Fruit fly (Drosophila melanogaster) whole organism, embryonic: ENCODE results near the gene CG43680.

Source experiments
- Aef1 ChIP-seq: fragments of 200-800 bp; sonication (Bioruptor generic); IDR thresholded peaks from 3 replicates; pipeline ENCODE4 v1.3.6; 2022; ENCODE audit warnings: missing biosample characterization, missing genetic modification characterization
- BEAF-32 ChIP-seq: fragments of 200-800 bp; sonication (Bioruptor generic); optimal IDR thresholded peaks from 3 replicates; lab custom pipeline; 2017; ENCODE audit warnings: missing biosample characterization, missing genetic modification characterization, mild to moderate bottlenecking, moderate library complexity, missing genetic modification reagents
- CG10366 ChIP-seq: fragments of 200-800 bp; sonication (Bioruptor generic); IDR thresholded peaks from 2 replicates; pipeline ENCODE4 v1.3.6; 2022; ENCODE audit warnings: missing biosample characterization, missing genetic modification characterization
- CG10431 ChIP-seq: fragments of 200-800 bp; sonication (Bioruptor generic); optimal IDR thresholded peaks from 3 replicates; lab custom pipeline; 2018; ENCODE audit warnings: missing biosample characterization, mild to moderate bottlenecking, missing genetic modification characterization
- CG10959 ChIP-seq: fragments of 200-800 bp; sonication (Bioruptor generic); IDR thresholded peaks from 2 replicates; pipeline ENCODE4 v1.3.6; 2022; ENCODE audit warnings: missing biosample characterization, missing genetic modification characterization
- CG12769 ChIP-seq: fragments of 200-800 bp; sonication (Bioruptor generic); optimal IDR thresholded peaks from 2 replicates; lab custom pipeline; 2019; ENCODE audit warnings: missing biosample characterization, mild to moderate bottlenecking, missing genetic modification characterization, moderate library complexity
- CG13624 ChIP-seq: fragments of 200-800 bp; sonication (Bioruptor generic); optimal IDR thresholded peaks from 2 replicates; lab custom pipeline; 2016; ENCODE audit warnings: missing biosample characterization, missing genetic modification characterization
- CG14667 ChIP-seq: fragments of 200-800 bp; sonication (Bioruptor generic); IDR thresholded peaks from 2 replicates; pipeline ENCODE4 v1.3.6; 2022; ENCODE audit warnings: missing biosample characterization, missing genetic modification characterization
- CG15601 ChIP-seq: fragments of 200-800 bp; sonication (Bioruptor generic); optimal IDR thresholded peaks from 3 replicates; lab custom pipeline; 2019; ENCODE audit warnings: missing biosample characterization, mild to moderate bottlenecking, missing genetic modification characterization, moderate library complexity
- CG1832 ChIP-seq: fragments of 200-800 bp; sonication (Bioruptor generic); optimal IDR thresholded peaks from 2 replicates; lab custom pipeline; 2017; ENCODE audit warnings: missing biosample characterization, mild to moderate bottlenecking, missing genetic modification characterization, inconsistent platforms
- CG2199 ChIP-seq: fragments of 200-800 bp; sonication (Bioruptor generic); IDR thresholded peaks from 3 replicates; pipeline ENCODE4 v1.3.6; 2022; ENCODE audit warnings: missing biosample characterization, missing genetic modification characterization
- CG3726 ChIP-seq: fragments of 200-800 bp; sonication (Bioruptor generic); IDR thresholded peaks from 3 replicates; pipeline ENCODE4, ENCODE4 v1.3.6; 2022; ENCODE audit warnings: missing biosample characterization, missing genetic modification characterization
- CG4854 ChIP-seq: fragments of 200-800 bp; sonication (Bioruptor generic); optimal IDR thresholded peaks from 2 replicates; lab custom pipeline; 2016; ENCODE audit warnings: missing biosample characterization, missing genetic modification characterization, inconsistent platforms
- CG7271 ChIP-seq: fragments of 200-800 bp; sonication (Bioruptor generic); optimal IDR thresholded peaks from 2 replicates; lab custom pipeline; 2018; ENCODE audit warnings: missing biosample characterization, mild to moderate bottlenecking, missing genetic modification characterization, moderate library complexity
- CG8944 ChIP-seq: fragments of 200-800 bp; sonication (Bioruptor generic); optimal IDR thresholded peaks from 3 replicates; lab custom pipeline; 2016; ENCODE audit warnings: missing biosample characterization, missing genetic modification characterization
- CHES-1-like ChIP-seq: fragments of 200-800 bp; sonication (Bioruptor generic); optimal IDR thresholded peaks from 2 replicates; lab custom pipeline; 2016; ENCODE audit warnings: missing biosample characterization, missing genetic modification characterization
- CkIIα-i1 ChIP-seq: fragments of 200-800 bp; sonication (Bioruptor generic); IDR thresholded peaks from 2 replicates; pipeline ENCODE4 v1.3.6; 2022; ENCODE audit warnings: missing biosample characterization, missing genetic modification characterization
- H15 ChIP-seq: fragments of 200-800 bp; sonication (Bioruptor generic); IDR thresholded peaks from 3 replicates; pipeline ENCODE4 v1.3.6; 2022; ENCODE audit warnings: missing biosample characterization, missing genetic modification characterization
- H2.0 ChIP-seq: fragments of 200-800 bp; sonication (Bioruptor generic); IDR thresholded peaks from 2 replicates; pipeline ENCODE4 v1.3.6; 2022; ENCODE audit warnings: missing biosample characterization, missing genetic modification characterization
- HmgZ ChIP-seq: fragments of 200-800 bp; sonication (Bioruptor generic); optimal IDR thresholded peaks from 2 replicates; lab custom pipeline; 2018; ENCODE audit warnings: missing biosample characterization, mild to moderate bottlenecking, missing genetic modification characterization
- Kr ChIP-seq: fragments of 200-800 bp; sonication (Bioruptor generic); optimal IDR thresholded peaks from 2 replicates; lab custom pipeline; 2017; ENCODE audit warnings: missing biosample characterization, mild to moderate bottlenecking, missing genetic modification characterization
- NK7.1 ChIP-seq: fragments of 200-800 bp; sonication (Bioruptor generic); optimal IDR thresholded peaks from 3 replicates; lab custom pipeline; 2016; ENCODE audit warnings: missing biosample characterization, missing genetic modification characterization
- Nf-YB ChIP-seq: fragments of 200-800 bp; sonication (Bioruptor generic); optimal IDR thresholded peaks from 3 replicates; lab custom pipeline; 2019; ENCODE audit warnings: missing biosample characterization, mild to moderate bottlenecking, missing genetic modification characterization, moderate library complexity
- Pdp1 ChIP-seq, 2 experiments: fragments of 200-800 bp; sonication (Bioruptor generic); optimal IDR thresholded peaks; 3 replicates each; lab custom pipeline; 2016; ENCODE audit warnings: missing biosample characterization in 2 of 2, missing genetic modification characterization in 2 of 2, mild to moderate bottlenecking in 1 of 2, moderate library complexity in 1 of 2
- Sin3A ChIP-seq: fragments of >200 bp; optimal IDR thresholded peaks from 2 replicates; lab custom pipeline; 2018
- Sry-δ ChIP-seq: fragments of 200-800 bp; sonication (Bioruptor generic); optimal IDR thresholded peaks from 2 replicates; lab custom pipeline; 2016; ENCODE audit warnings: missing biosample characterization, missing genetic modification characterization
- Trl ChIP-seq, 3 experiments: fragments of >200 bp in 2 of 3; fragments of 200-800 bp in 1 of 3; sonication (Bioruptor generic) in 1 of 3; optimal IDR thresholded peaks; 2 replicates in 1 of 3; 3 replicates in 2 of 3; lab custom pipeline; 2016 to 2017; ENCODE audit warnings: missing biosample characterization in 1 of 3, missing genetic modification characterization in 1 of 3
- Vsx1 ChIP-seq: fragments of 200-800 bp; sonication (Bioruptor generic); optimal IDR thresholded peaks from 2 replicates; lab custom pipeline; 2017; ENCODE audit warnings: missing biosample characterization, mild to moderate bottlenecking, missing genetic modification characterization, missing genetic modification reagents
- abd-A ChIP-seq: fragments of 200-800 bp; sonication (Bioruptor generic); optimal IDR thresholded peaks from 3 replicates; lab custom pipeline; 2019; ENCODE audit warnings: missing biosample characterization, mild to moderate bottlenecking, missing genetic modification characterization, moderate library complexity
- ap ChIP-seq: fragments of 200-800 bp; sonication (Bioruptor generic); IDR thresholded peaks from 2 replicates; pipeline ENCODE4 v1.3.6; 2022; ENCODE audit warnings: missing biosample characterization, missing genetic modification characterization
- bigmax ChIP-seq: fragments of 200-800 bp; sonication (Bioruptor generic); optimal IDR thresholded peaks from 2 replicates; lab custom pipeline; 2018; ENCODE audit warnings: missing biosample characterization, mild to moderate bottlenecking, missing genetic modification characterization
- cas ChIP-seq: fragments of 200-800 bp; sonication (Bioruptor generic); IDR thresholded peaks from 2 replicates; pipeline ENCODE4 v1.3.6; 2022; ENCODE audit warnings: missing biosample characterization, missing genetic modification characterization
- chinmo ChIP-seq: fragments of 200-800 bp; sonication (Bioruptor generic); IDR thresholded peaks from 4 replicates; pipeline ENCODE4 v1.3.6; 2022; ENCODE audit warnings: missing biosample characterization, missing genetic modification characterization; ENCODE audit not compliant: partially characterized antibody
- ci ChIP-seq: fragments of 200-800 bp; sonication (Bioruptor generic); IDR thresholded peaks from 3 replicates; pipeline ENCODE4 v1.3.6; 2022; ENCODE audit warnings: missing biosample characterization, missing genetic modification characterization
- crol ChIP-seq: fragments of 200-800 bp; sonication (Bioruptor generic); IDR thresholded peaks from 2 replicates; pipeline ENCODE4 v1.3.6; 2022; ENCODE audit warnings: missing biosample characterization, missing genetic modification characterization
- ems ChIP-seq: fragments of 200-800 bp; sonication (Bioruptor generic); optimal IDR thresholded peaks from 3 replicates; lab custom pipeline; 2016; ENCODE audit warnings: missing biosample characterization, missing genetic modification characterization
- fd64A ChIP-seq: fragments of 200-800 bp; sonication (Bioruptor generic); optimal IDR thresholded peaks from 3 replicates; lab custom pipeline; 2018; ENCODE audit warnings: missing biosample characterization, mild to moderate bottlenecking, missing genetic modification characterization
- fu2 ChIP-seq: fragments of 200-800 bp; sonication (Bioruptor generic); optimal IDR thresholded peaks from 2 replicates; lab custom pipeline; 2016; ENCODE audit warnings: missing biosample characterization, missing genetic modification characterization
- gsb-n ChIP-seq: fragments of 200-800 bp; sonication (Bioruptor generic); optimal IDR thresholded peaks from 3 replicates; lab custom pipeline; 2018; ENCODE audit warnings: missing biosample characterization, mild to moderate bottlenecking, missing genetic modification characterization
- maf-S ChIP-seq: fragments of 200-800 bp; sonication (Bioruptor generic); optimal IDR thresholded peaks from 2 replicates; lab custom pipeline; 2016; ENCODE audit warnings: missing biosample characterization, missing genetic modification characterization
- mld ChIP-seq: fragments of 200-800 bp; sonication (Bioruptor generic); IDR thresholded peaks from 3 replicates; pipeline ENCODE4 v1.3.6; 2022; ENCODE audit warnings: missing biosample characterization, missing genetic modification characterization; ENCODE audit not compliant: partially characterized antibody
- nau ChIP-seq: fragments of 200-800 bp; sonication (Bioruptor generic); optimal IDR thresholded peaks from 3 replicates; lab custom pipeline; 2017; ENCODE audit warnings: missing biosample characterization, mild to moderate bottlenecking, missing genetic modification characterization, missing genetic modification reagents
- org-1 ChIP-seq: fragments of 200-800 bp; sonication (Bioruptor generic); optimal IDR thresholded peaks from 2 replicates; lab custom pipeline; 2017; ENCODE audit warnings: missing biosample characterization, missing genetic modification characterization
- sd ChIP-seq: fragments of 200-800 bp; sonication (Bioruptor generic); optimal IDR thresholded peaks from 3 replicates; lab custom pipeline; 2018; ENCODE audit warnings: missing biosample characterization, mild to moderate bottlenecking, missing genetic modification characterization, moderate library complexity
- sim ChIP-seq: fragments of 200-800 bp; sonication (Bioruptor generic); IDR thresholded peaks from 2 replicates; pipeline ENCODE4 v1.3.6; 2022; ENCODE audit warnings: missing biosample characterization, missing genetic modification characterization
- vnd ChIP-seq: fragments of 200-800 bp; sonication (Bioruptor generic); IDR thresholded peaks from 3 replicates; pipeline ENCODE4 v1.3.6; 2022; ENCODE audit warnings: missing biosample characterization, missing genetic modification characterization; ENCODE audit not compliant: partially characterized antibody

CG43680 gene

DNA sequence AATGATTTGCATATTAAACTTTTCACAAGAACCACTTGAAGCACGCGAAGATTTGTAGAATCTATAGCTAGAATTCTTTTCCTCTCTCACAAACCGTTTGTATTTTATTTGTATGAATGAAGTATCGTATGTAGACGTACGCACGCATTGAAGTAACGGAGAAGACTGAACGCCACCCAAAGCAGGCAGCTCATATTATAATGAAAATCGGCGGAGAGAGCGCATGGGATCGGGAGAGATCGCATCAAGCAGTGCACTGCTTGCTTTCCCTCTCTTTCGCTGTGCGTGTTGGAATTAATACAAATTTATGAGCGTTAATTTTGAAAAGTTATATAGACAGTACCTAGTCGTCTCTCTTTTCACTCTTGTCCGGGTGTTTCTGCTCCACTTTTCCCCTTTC lies 26.1 kb upstream of the CG43680 start (continued):
- TF ChIP-seq HmgZ (tag; lab: Kevin White, UChicago) (no peak), maf-S (GFP tag; lab: Kevin White, UChicago) (no peak), NK7.1 (GFP tag; lab: Kevin White, UChicago) (no peak), cas (no peak), bigmax (GFP tag; lab: Kevin White, UChicago) (no peak), ci (GFP tag; lab: Robert Waterston, UW) (no peak; the same call in 2 of the 3 replicates), CG3726 (GFP tag; lab: Robert Waterston, UW) (no peak), ap (GFP tag; lab: Robert Waterston, UW) (no peak), BEAF-32 (GFP tag; lab: Kevin White, UChicago) (no peak)

- TF ChIP-seq CG2199 (GFP tag; lab: Robert Waterston, UW) (no peak), org-1 (GFP tag; lab: Kevin White, UChicago) (no peak), CkIIα-i1 (GFP tag; lab: Robert Waterston, UW) (no peak), fd64A (GFP tag; lab: Kevin White, UChicago) (no peak), Kr (no peak), mld (GFP tag; lab: Robert Waterston, UW) (no peak)
Measured at dm6 chr3L:15078347-15078746, 25.2 kb upstream of the CG43680 start, which contains the start of gene Or71a. Gene Or71a, minus strand, starts transcription at chr3L:15078447.

- peak in 1 of 2 experiments; percentile 19 for TF ChIP-seq Pdp1 (GFP tag; optimal IDR thresholded peaks at IDR 0.05; lab: Kevin White, UChicago)
- TF ChIP-seq ems (GFP tag; lab: Kevin White, UChicago), result no peak
Measured at dm6 chr3L:15076380-15076779, 23.2 kb upstream of the CG43680 start.

dm6 chr3L:15073680-15074079 lies 20.5 kb upstream of the CG43680 start:
- TF ChIP-seq gsb-n (tag; lab: Kevin White, UChicago) (no peak), chinmo (GFP tag; lab: Robert Waterston, UW) (0 out of 4 replicates have a peak, but pooled peaks have one; percentile 57), sim (GFP tag; lab: Robert Waterston, UW) (no peak), sd (tag; lab: Kevin White, UChicago) (peak; percentile 97), CG8944 (GFP tag; lab: Kevin White, UChicago) (no peak), CG13624 (GFP tag; lab: Kevin White, UChicago) (no peak), Vsx1 (GFP tag; lab: Kevin White, UChicago) (no peak), vnd (no peak), Trl (optimal IDR thresholded peaks at IDR 0.05; lab: Kevin White, UChicago) (no peak), Trl (GFP tag; optimal IDR thresholded peaks at IDR 0.05; lab: Kevin White, UChicago) (no peak), CG7271 (tag; lab: Kevin White, UChicago) (no peak), crol (GFP tag; lab: Robert Waterston, UW) (no peak), Sin3A (lab: Kevin White, UChicago) (no peak), Nf-YB (no peak), abd-A (peak; percentile 88), nau (GFP tag; lab: Kevin White, UChicago) (peak; percentile 94), fu2 (GFP tag; lab: Kevin White, UChicago) (no peak), CG10959 (no peak), org-1 (GFP tag; lab: Kevin White, UChicago) (peak; percentile 2), CG14667 (GFP tag; lab: Robert Waterston, UW) (no peak), CG15601 (tag; lab: Kevin White, UChicago) (peak; percentile 64), CG10366 (GFP tag; lab: Robert Waterston, UW) (no peak), CHES-1-like (GFP tag; lab: Kevin White, UChicago) (no peak), CG1832 (no peak), H15 (no peak), CG12769 (tag; lab: Kevin White, UChicago) (peak; percentile 64), H2.0 (GFP tag; lab: Robert Waterston, UW) (no peak), Aef1 (no peak), CG10431 (GFP tag; lab: Kevin White, UChicago) (no peak), Sry-δ (GFP tag; lab: Kevin White, UChicago) (no peak), CG4854 (GFP tag; lab: Kevin White, UChicago) (no peak)
